Fruit fly (Drosophila melanogaster): Measurements from ENCODE around the gene fh.
A peak's percentile ranks its signal among the peaks of the same experiment; 100 is the strongest.

fh gene

DNA sequence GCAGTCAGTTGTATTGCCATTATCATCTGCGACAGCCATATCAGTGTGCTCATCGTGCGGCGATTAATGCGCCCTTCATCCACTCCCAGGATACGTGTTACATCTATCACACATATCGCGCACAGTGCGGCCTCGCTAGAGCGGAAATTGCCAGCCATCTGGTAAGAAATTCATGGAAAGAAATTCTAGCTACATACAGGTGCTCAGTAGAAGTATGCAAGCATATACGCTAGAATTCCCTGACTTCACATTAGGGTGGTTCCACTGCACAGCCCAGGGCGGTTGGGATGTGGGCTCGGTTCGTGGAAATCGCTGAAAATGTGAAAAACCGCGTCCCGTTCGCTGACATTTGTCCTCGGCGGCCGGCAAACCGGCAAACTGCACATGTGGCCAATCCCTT lies 7.7 kb downstream of the fh start (continued):
- TF ChIP-seq lilli (GFP tag; optimal IDR thresholded peaks at IDR 0.05) (peak; percentile 68), esg (GFP tag; conservative IDR thresholded peaks at IDR 0.05) (peak; percentile 74), Doc3 (GFP tag; IDR thresholded peaks at IDR 0.05; ENCODE audit: partially characterized antibody) (no peak), cato (GFP tag; optimal IDR thresholded peaks at IDR 0.05; ENCODE audit: borderline replicate concordance) (no peak), CG7987 (GFP tag; optimal IDR thresholded peaks at IDR 0.05) (no peak), ash1 (GFP tag; optimal IDR thresholded peaks at IDR 0.05) (no peak), ham (GFP tag; IDR thresholded peaks at IDR 0.05) (peak; percentile 55; the same call in 1 of the 2 replicates), Hand (GFP tag; optimal IDR thresholded peaks at IDR 0.05) (peak; percentile 55), wdn (GFP tag; IDR thresholded peaks at IDR 0.05) (peak; percentile 58; the same call in 1 of the 2 replicates), CG13894 (tag; optimal IDR thresholded peaks at IDR 0.05) (peak; percentile 31), fd102C (GFP tag; optimal IDR thresholded peaks at IDR 0.05) (peak; percentile 26), Side (GFP tag; optimal IDR thresholded peaks at IDR 0.05) (peak; percentile 39), PHDP (tag; optimal IDR thresholded peaks at IDR 0.05) (peak; percentile 53), vfl (GFP tag; optimal IDR thresholded peaks at IDR 0.05) (peak; percentile 46), chn (GFP tag; optimal IDR thresholded peaks at IDR 0.05) (peak; percentile 78), CG17829 (tag; optimal IDR thresholded peaks at IDR 0.05) (peak; percentile 70), cg (GFP tag; optimal IDR thresholded peaks at IDR 0.05) (no peak), CG7271 (tag; optimal IDR thresholded peaks at IDR 0.05) (no peak), CG17328 (GFP tag; IDR thresholded peaks at IDR 0.05) (peak; percentile 85), sug (tag; optimal IDR thresholded peaks at IDR 0.05) (peak; percentile 21), Doc2 (GFP tag; IDR thresholded peaks at IDR 0.05) (no peak), CG11695 (GFP tag; IDR thresholded peaks at IDR 0.05) (peak; percentile 67; the same call in 1 of the 3 replicates), CG11093 (GFP tag; IDR thresholded peaks at IDR 0.05) (peak; percentile 80), sima (GFP tag; optimal IDR thresholded peaks at IDR 0.05) (no peak), NC2β (GFP tag; optimal IDR thresholded peaks at IDR 0.05) (peak; percentile 72), Fer1 (GFP tag; optimal IDR thresholded peaks at IDR 0.05) (peak; percentile 73), Dek (tag; optimal IDR thresholded peaks at IDR 0.05) (peak; percentile 26), CG10959 (GFP tag; IDR thresholded peaks at IDR 0.05) (peak; percentile 83), gem (tag; optimal IDR thresholded peaks at IDR 0.05) (peak; percentile 77), D (optimal IDR thresholded peaks at IDR 0.05) (no peak), D (GFP tag; optimal IDR thresholded peaks at IDR 0.05) (peak; percentile 70), CG6683 (GFP tag; optimal IDR thresholded peaks at IDR 0.05) (peak; percentile 20), CG4360 (GFP tag; IDR thresholded peaks at IDR 0.05) (peak; percentile 58; the same call in 1 of the 2 replicates), HmgD (GFP tag; optimal IDR thresholded peaks at IDR 0.05) (no peak), Dp (GFP tag; optimal IDR thresholded peaks at IDR 0.05) (no peak), da (GFP tag; optimal IDR thresholded peaks at IDR 0.05) (peak; percentile 58), sqz (GFP tag; optimal IDR thresholded peaks at IDR 0.05) (peak; percentile 7), Lhr (GFP tag; optimal IDR thresholded peaks at IDR 0.05) (peak; percentile 3), MTF-1 (GFP tag; optimal IDR thresholded peaks at IDR 0.05; ENCODE audit: borderline replicate concordance) (peak; percentile 3), CG8290 (GFP tag; optimal IDR thresholded peaks at IDR 0.05) (peak; percentile 61), CG8290 (tag; optimal IDR thresholded peaks at IDR 0.05) (peak in 1 of 2 experiments; percentile 8), Trl (optimal IDR thresholded peaks at IDR 0.05) (no peak), Trl (GFP tag; optimal IDR thresholded peaks at IDR 0.05) (peak; percentile 74), CG2889 (GFP tag; IDR thresholded peaks at IDR 0.05) (peak; percentile 63; the same call in 2 of the 3 replicates), Ets65A (GFP tag) (peak; percentile 92), CG12659 (GFP tag; optimal IDR thresholded peaks at IDR 0.05) (peak; percentile 58), CG12155 (GFP tag; optimal IDR thresholded peaks at IDR 0.05) (peak; percentile 58), bab2 (GFP tag; optimal IDR thresholded peaks at IDR 0.05) (peak; percentile 71), CG5953 (GFP tag; IDR thresholded peaks at IDR 0.05) (peak; percentile 65), nerfin-1 (tag; optimal IDR thresholded peaks at IDR 0.05) (peak; percentile 93), CG31441 (GFP tag; IDR thresholded peaks at IDR 0.05) (peak; percentile 63), tup (GFP tag; optimal IDR thresholded peaks at IDR 0.05) (no peak)
